Worm (Caenorhabditis elegans) whole organism, L4/young adult: ENCODE data around the gene fubl-3.

Experiments used
- W03F9.2 ChIP-seq: fragments of 150-350 bp; optimal IDR thresholded peaks from 2 replicates; lab custom pipeline; 2014; ENCODE audit warnings: missing biosample characterization, missing genetic modification characterization
- him-1 ChIP-seq: sonication (generic microtip); optimal IDR thresholded peaks from 2 replicates; lab custom pipeline; 2016; ENCODE audit warnings: missing genotype, missing genetic modification reagents, missing genetic modification characterization, missing compliant biosample characterization

ce11 chrX:17390531-17390930 lies 43.7 kb upstream of the fubl-3 start:
- TF ChIP-seq him-1 (tag; lab: Kevin White, UChicago) (no peak), W03F9.2 (tag; lab: Kevin White, UChicago) (no peak)
